Fruit fly (Drosophila melanogaster) whole organism, prepupa: ENCODE measurements around the gene Nmdar1.

ENCODE experiments used
- Blimp-1 ChIP-seq: fragments of 200-800 bp; sonication (Bioruptor generic); optimal IDR thresholded peaks from 3 replicates; lab custom pipeline; 2017; ENCODE audit warnings: missing biosample characterization, missing genetic modification characterization, mild to moderate bottlenecking, moderate library complexity, missing genetic modification reagents
- CG10631 ChIP-seq: fragments of 200-800 bp; sonication (Bioruptor generic); optimal IDR thresholded peaks from 2 replicates; lab custom pipeline; 2016; ENCODE audit warnings: missing biosample characterization, missing genetic modification characterization
- CG11294 ChIP-seq: fragments of 200-800 bp; sonication (Bioruptor generic); IDR thresholded peaks from 2 replicates; pipeline ENCODE4 v1.3.6; 2022; ENCODE audit warnings: missing biosample characterization, missing genetic modification characterization
- CG11762 ChIP-seq: fragments of 200-800 bp; sonication (Bioruptor generic); optimal IDR thresholded peaks from 3 replicates; lab custom pipeline; 2016; ENCODE audit warnings: missing biosample characterization, missing genetic modification characterization; ENCODE audit not compliant: insufficient read depth
- CG11902 ChIP-seq: fragments of 200-800 bp; sonication (Bioruptor generic); optimal IDR thresholded peaks from 3 replicates; lab custom pipeline; 2016; ENCODE audit warnings: missing biosample characterization, missing genetic modification characterization
- CG15336 ChIP-seq: fragments of 200-800 bp; sonication (Bioruptor generic); IDR thresholded peaks from 2 replicates; pipeline ENCODE4 v1.3.6; 2022; ENCODE audit warnings: missing biosample characterization, missing genetic modification characterization
- CG1621 ChIP-seq: fragments of 200-800 bp; sonication (Bioruptor generic); optimal IDR thresholded peaks from 3 replicates; lab custom pipeline; 2018; ENCODE audit warnings: missing biosample characterization, mild to moderate bottlenecking, missing genetic modification characterization
- CG16779 ChIP-seq: fragments of 200-800 bp; sonication (Bioruptor generic); optimal IDR thresholded peaks from 3 replicates; lab custom pipeline; 2017; ENCODE audit warnings: missing biosample characterization, mild to moderate bottlenecking, missing genetic modification characterization
- CG31627 ChIP-seq: fragments of 200-800 bp; sonication (Bioruptor generic); optimal IDR thresholded peaks from 3 replicates; lab custom pipeline; 2016; ENCODE audit warnings: missing biosample characterization, missing genetic modification characterization
- CG32006 ChIP-seq: fragments of 200-800 bp; sonication (Bioruptor generic); optimal IDR thresholded peaks from 3 replicates; lab custom pipeline; 2017; ENCODE audit warnings: missing biosample characterization, mild to moderate bottlenecking, missing genetic modification characterization
- CG34406 ChIP-seq: fragments of 200-800 bp; sonication (Bioruptor generic); optimal IDR thresholded peaks from 3 replicates; lab custom pipeline; 2016; ENCODE audit warnings: missing biosample characterization, missing genetic modification characterization
- CG3919 ChIP-seq: fragments of 200-800 bp; sonication (Bioruptor generic); optimal IDR thresholded peaks from 3 replicates; lab custom pipeline; 2016; ENCODE audit warnings: missing biosample characterization, missing genetic modification characterization
- CG4318 ChIP-seq: fragments of 200-800 bp; sonication (Bioruptor generic); optimal IDR thresholded peaks from 3 replicates; lab custom pipeline; 2017; ENCODE audit warnings: missing biosample characterization, mild to moderate bottlenecking, missing genetic modification characterization
- CG6163 ChIP-seq: fragments of 200-800 bp; sonication (Bioruptor generic); IDR thresholded peaks from 3 replicates; pipeline ENCODE4 v1.3.6; 2022; ENCODE audit warnings: missing biosample characterization, missing genetic modification characterization
- CG6276 ChIP-seq: fragments of 200-800 bp; sonication (Bioruptor generic); optimal IDR thresholded peaks from 2 replicates; lab custom pipeline; 2017; ENCODE audit warnings: missing biosample characterization, mild to moderate bottlenecking, missing genetic modification characterization
- CG6808 ChIP-seq: fragments of 200-800 bp; sonication (Bioruptor generic); optimal IDR thresholded peaks from 3 replicates; lab custom pipeline; 2017; ENCODE audit warnings: missing biosample characterization, missing genetic modification characterization, mild to moderate bottlenecking, moderate library complexity, missing genetic modification reagents
- CG6854 ChIP-seq: fragments of 200-800 bp; sonication (Bioruptor generic); optimal IDR thresholded peaks from 2 replicates; lab custom pipeline; 2017; ENCODE audit warnings: missing biosample characterization, mild to moderate bottlenecking, missing genetic modification characterization
- CG8119 ChIP-seq: fragments of 200-800 bp; sonication (Bioruptor generic); IDR thresholded peaks from 3 replicates; pipeline ENCODE4 v1.3.6; 2022; ENCODE audit warnings: missing biosample characterization, missing genetic modification characterization
- CG8319 ChIP-seq: fragments of 200-800 bp; sonication (Bioruptor generic); optimal IDR thresholded peaks from 3 replicates; lab custom pipeline; 2016; ENCODE audit warnings: missing biosample characterization, missing genetic modification characterization
- CG8632 ChIP-seq: fragments of 200-800 bp; sonication (Bioruptor generic); optimal IDR thresholded peaks from 3 replicates; lab custom pipeline; 2016; ENCODE audit warnings: missing biosample characterization, missing genetic modification characterization
- CG9139 ChIP-seq: fragments of 200-800 bp; sonication (Bioruptor generic); optimal IDR thresholded peaks from 3 replicates; lab custom pipeline; 2017; ENCODE audit warnings: missing biosample characterization, mild to moderate bottlenecking, missing genetic modification characterization
- Eip75B ChIP-seq: fragments of 200-800 bp; sonication (Bioruptor generic); optimal IDR thresholded peaks from 3 replicates; lab custom pipeline; 2016; ENCODE audit warnings: missing biosample characterization, missing genetic modification characterization
- Eip93F ChIP-seq: fragments of 200-800 bp; sonication (Bioruptor generic); optimal IDR thresholded peaks from 2 replicates; lab custom pipeline; 2016; ENCODE audit warnings: missing biosample characterization, mild to moderate bottlenecking, missing genetic modification characterization
- Ets21C ChIP-seq: fragments of 200-800 bp; sonication (Bioruptor generic); optimal IDR thresholded peaks from 3 replicates; lab custom pipeline; 2016; ENCODE audit warnings: missing biosample characterization, missing genetic modification characterization
- Ets96B ChIP-seq: fragments of 200-800 bp; optimal IDR thresholded peaks from 2 replicates; lab custom pipeline; 2019; ENCODE audit warnings: missing biosample characterization, mild to moderate bottlenecking, missing genetic modification characterization, moderate library complexity
- Hr38 ChIP-seq: sonication (Bioruptor generic); optimal IDR thresholded peaks from 2 replicates; lab custom pipeline; 2016; ENCODE audit warnings: missing biosample characterization, missing genetic modification characterization
- Hr39 ChIP-seq: fragments of 200-800 bp; sonication (Bioruptor generic); optimal IDR thresholded peaks from 2 replicates; lab custom pipeline; 2016; ENCODE audit warnings: missing biosample characterization, missing genetic modification characterization
- Hr4 ChIP-seq: fragments of 200-800 bp; sonication (Bioruptor generic); optimal IDR thresholded peaks from 3 replicates; lab custom pipeline; 2016; ENCODE audit warnings: missing biosample characterization, missing genetic modification characterization
- Lpt ChIP-seq: fragments of 200-800 bp; sonication (Bioruptor generic); optimal IDR thresholded peaks from 3 replicates; lab custom pipeline; 2016; ENCODE audit warnings: missing biosample characterization, missing genetic modification characterization
- Smox ChIP-seq: fragments of 200-800 bp; sonication (Bioruptor generic); optimal IDR thresholded peaks from 3 replicates; lab custom pipeline; 2016; ENCODE audit warnings: missing biosample characterization, missing genetic modification characterization
- Sox102F ChIP-seq: fragments of 200-800 bp; sonication (Bioruptor generic); optimal IDR thresholded peaks from 2 replicates; lab custom pipeline; 2016; ENCODE audit warnings: missing biosample characterization, mild to moderate bottlenecking, missing genetic modification characterization
- Sox14 ChIP-seq: fragments of 200-800 bp; sonication (Bioruptor generic); optimal IDR thresholded peaks from 3 replicates; lab custom pipeline; 2016; ENCODE audit warnings: missing biosample characterization, missing genetic modification characterization
- achi ChIP-seq: fragments of 200-800 bp; sonication (Bioruptor generic); optimal IDR thresholded peaks from 3 replicates; lab custom pipeline; 2016; ENCODE audit warnings: missing biosample characterization, missing genetic modification characterization
- acj6 ChIP-seq: fragments of 200-800 bp; sonication (Bioruptor generic); optimal IDR thresholded peaks from 3 replicates; lab custom pipeline; 2016; ENCODE audit warnings: missing biosample characterization, missing genetic modification characterization
- cyc ChIP-seq: fragments of 200-800 bp; sonication (Bioruptor generic); optimal IDR thresholded peaks from 3 replicates; lab custom pipeline; 2016; ENCODE audit warnings: missing biosample characterization, missing genetic modification characterization
- dac ChIP-seq: fragments of 200-800 bp; sonication (Bioruptor generic); optimal IDR thresholded peaks from 2 replicates; lab custom pipeline; 2017; ENCODE audit warnings: missing biosample characterization, mild to moderate bottlenecking, missing genetic modification characterization
- dsx ChIP-seq: fragments of 200-800 bp; optimal IDR thresholded peaks from 3 replicates; lab custom pipeline; 2019; ENCODE audit warnings: missing biosample characterization, mild to moderate bottlenecking, missing genetic modification characterization, moderate library complexity; ENCODE audit not compliant: poor library complexity, severe bottlenecking
- esn ChIP-seq: fragments of 200-800 bp; sonication (Bioruptor generic); optimal IDR thresholded peaks from 2 replicates; lab custom pipeline; 2016; ENCODE audit warnings: missing biosample characterization, mild to moderate bottlenecking, missing genetic modification characterization, moderate library complexity
- fd59A ChIP-seq: fragments of 200-800 bp; sonication (Bioruptor generic); optimal IDR thresholded peaks from 2 replicates; lab custom pipeline; 2017; ENCODE audit warnings: missing biosample characterization, mild to moderate bottlenecking, missing genetic modification characterization, missing genetic modification reagents
- fd85E ChIP-seq: fragments of 200-800 bp; sonication (Bioruptor generic); optimal IDR thresholded peaks from 3 replicates; lab custom pipeline; 2016; ENCODE audit warnings: missing biosample characterization, missing genetic modification characterization
- fkh ChIP-seq: fragments of 200-800 bp; sonication (Bioruptor generic); optimal IDR thresholded peaks from 3 replicates; lab custom pipeline; 2017; ENCODE audit warnings: missing biosample characterization, mild to moderate bottlenecking, missing genetic modification characterization, moderate library complexity
- net ChIP-seq: fragments of 200-800 bp; sonication (Bioruptor generic); optimal IDR thresholded peaks from 3 replicates; lab custom pipeline; 2016; ENCODE audit warnings: missing biosample characterization, missing genetic modification characterization
- pdm3 ChIP-seq: fragments of 200-800 bp; sonication (Bioruptor generic); optimal IDR thresholded peaks from 3 replicates; lab custom pipeline; 2016; ENCODE audit warnings: missing biosample characterization, missing genetic modification characterization
- spab ChIP-seq: fragments of 200-800 bp; sonication (Bioruptor generic); optimal IDR thresholded peaks from 2 replicates; lab custom pipeline; 2017; ENCODE audit warnings: missing biosample characterization, mild to moderate bottlenecking, missing genetic modification characterization, missing genetic modification reagents
- ss ChIP-seq, 2 experiments: fragments of 200-800 bp; sonication (Bioruptor generic); optimal IDR thresholded peaks; 2 replicates in 1 of 2; 3 replicates in 1 of 2; lab custom pipeline; 2017 to 2018; ENCODE audit warnings: mild to moderate bottlenecking in 2 of 2, missing biosample characterization in 2 of 2, missing genetic modification characterization in 2 of 2, moderate library complexity in 1 of 2
- svp ChIP-seq: fragments of 200-800 bp; sonication (Bioruptor generic); peaks from one replicate; lab custom pipeline; 2016; ENCODE audit warnings: missing biosample characterization, missing genetic modification characterization
- topi ChIP-seq: fragments of 200-800 bp; sonication (Bioruptor generic); optimal IDR thresholded peaks from 3 replicates; lab custom pipeline; 2016; ENCODE audit warnings: missing biosample characterization, missing genetic modification characterization
- vri ChIP-seq: fragments of 200-800 bp; sonication (Bioruptor generic); optimal IDR thresholded peaks from 3 replicates; lab custom pipeline; 2016; ENCODE audit warnings: missing biosample characterization, mild to moderate bottlenecking, missing genetic modification characterization

The Nmdar1 gene

DNA sequence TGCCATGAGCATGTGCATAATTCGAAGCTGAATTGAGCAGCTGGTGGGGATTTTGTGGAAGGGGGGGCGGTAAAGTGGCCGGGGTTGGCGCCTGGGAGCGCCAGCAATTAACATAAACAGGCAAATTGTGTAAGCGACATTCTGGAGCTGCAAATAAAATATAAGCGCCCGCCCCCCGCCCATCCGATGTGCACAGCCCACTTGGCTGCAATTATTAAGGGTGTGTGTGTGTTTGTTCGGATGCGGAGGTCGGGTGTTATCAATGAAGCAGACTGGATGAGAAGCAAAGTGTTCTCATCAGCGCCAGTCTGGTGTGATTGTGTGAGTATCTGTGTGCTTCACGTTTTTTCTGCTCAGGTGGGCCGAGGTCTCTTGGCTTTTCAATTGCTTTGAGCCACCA lies 3.3 kb downstream of the Nmdar1 start:
- no peak for TF ChIP-seq CG15336
- TF ChIP-seq CG6163 (GFP tag; lab: Robert Waterston, UW), result 0 out of 3 replicates have a peak, but pooled peaks have one; percentile 22
- no peak for TF ChIP-seq CG8632 (GFP tag; lab: Kevin White, UChicago)
- TF ChIP-seq CG6808 (GFP tag; lab: Kevin White, UChicago), result no peak
- TF ChIP-seq CG9139 (GFP tag; lab: Kevin White, UChicago), result no peak
- no peak for TF ChIP-seq fd85E (GFP tag; lab: Kevin White, UChicago)
- no peak for TF ChIP-seq Hr4 (GFP tag; lab: Kevin White, UChicago)
- TF ChIP-seq Lpt (GFP tag; lab: Kevin White, UChicago), result no peak
- no peak for TF ChIP-seq spab (GFP tag; lab: Kevin White, UChicago)
- no peak for TF ChIP-seq CG11294 (GFP tag; lab: Robert Waterston, UW)
- TF ChIP-seq CG16779 (tag; lab: Kevin White, UChicago), result no peak
- peak; percentile 98 for TF ChIP-seq svp (GFP tag; lab: Kevin White, UChicago)
- no peak for TF ChIP-seq vri (GFP tag; lab: Kevin White, UChicago)

DNA sequence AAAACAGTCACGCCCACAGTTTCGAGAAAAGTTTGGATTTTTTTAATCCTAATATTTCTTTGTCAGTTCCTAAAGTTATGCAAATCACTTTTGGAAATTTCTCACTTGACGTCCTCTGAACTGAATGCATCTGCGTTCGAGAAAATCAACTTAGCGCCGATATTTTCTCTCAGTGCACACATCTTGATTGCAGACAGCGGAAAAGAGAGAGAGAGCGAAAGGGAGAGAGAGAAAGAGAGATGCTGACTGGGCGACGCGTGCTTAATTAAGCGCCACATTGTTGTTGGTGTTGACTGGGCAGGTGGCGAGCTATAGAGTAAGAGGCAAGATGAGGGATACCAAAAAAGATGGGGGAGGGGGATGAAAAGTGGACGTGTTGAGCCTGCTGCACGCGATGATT lies 4.5 kb downstream of the Nmdar1 start:
- TF ChIP-seq CG34406 (GFP tag; lab: Kevin White, UChicago) (peak; percentile 62), cyc (GFP tag; lab: Kevin White, UChicago) (peak; percentile 60), CG11294 (GFP tag; lab: Robert Waterston, UW) (peak; percentile 22; the same call in 1 of the 2 replicates), CG31627 (GFP tag; lab: Kevin White, UChicago) (peak; percentile 72), CG1621 (tag; lab: Kevin White, UChicago) (peak; percentile 41), CG10631 (GFP tag; lab: Kevin White, UChicago) (peak; percentile 68), Ets21C (GFP tag; lab: Kevin White, UChicago) (peak; percentile 32), acj6 (GFP tag; lab: Kevin White, UChicago) (peak; percentile 63), vri (GFP tag; lab: Kevin White, UChicago) (peak; percentile 30), CG6276 (GFP tag; lab: Kevin White, UChicago) (peak; percentile 62), Lpt (GFP tag; lab: Kevin White, UChicago) (no peak), CG6854 (GFP tag; lab: Kevin White, UChicago) (no peak), ss (GFP tag; optimal IDR thresholded peaks at IDR 0.05; lab: Kevin White, UChicago) (peak; percentile 40 to 93), CG8319 (GFP tag; lab: Kevin White, UChicago) (peak; percentile 51), dac (peak; percentile 43), CG9139 (GFP tag; lab: Kevin White, UChicago) (no peak), topi (peak; percentile 61), Eip75B (peak; percentile 66), Smox (GFP tag; lab: Kevin White, UChicago) (peak; percentile 53), dsx (peak; percentile 90), CG3919 (GFP tag; lab: Kevin White, UChicago) (peak; percentile 80), net (peak; percentile 73), CG6808 (GFP tag; lab: Kevin White, UChicago) (peak; percentile 65), CG8632 (GFP tag; lab: Kevin White, UChicago) (peak; percentile 65), Blimp-1 (GFP tag; lab: Kevin White, UChicago) (no peak), CG6163 (GFP tag; lab: Robert Waterston, UW) (peak; percentile 80), Eip93F (GFP tag; lab: Kevin White, UChicago) (no peak), CG32006 (peak; percentile 78), Ets96B (tag; lab: Kevin White, UChicago) (peak; percentile 40), esn (GFP tag; lab: Kevin White, UChicago) (peak; percentile 72), CG11902 (GFP tag; lab: Kevin White, UChicago) (peak; percentile 40), achi (GFP tag; lab: Kevin White, UChicago) (peak; percentile 65), fkh (GFP tag; lab: Kevin White, UChicago) (no peak), fd59A (GFP tag; lab: Kevin White, UChicago) (peak; percentile 63), fd85E (GFP tag; lab: Kevin White, UChicago) (no peak), pdm3 (GFP tag; lab: Kevin White, UChicago) (peak; percentile 74), CG11762 (GFP tag; lab: Kevin White, UChicago) (peak; percentile 11), Hr38 (GFP tag; lab: Kevin White, UChicago) (no peak), Sox14 (peak; percentile 64), Hr39 (peak; percentile 70), Sox102F (peak; percentile 80), CG8119 (GFP tag; lab: Robert Waterston, UW) (peak; percentile 61; the same call in 1 of the 3 replicates), CG4318 (GFP tag; lab: Kevin White, UChicago) (peak; percentile 40)
